Worm (Caenorhabditis elegans) whole organism, L1 larva: ENCODE measurements around the gene C49F8.14.

ENCODE experiments used
- blmp-1 ChIP-seq: fragments of 150-350 bp; optimal IDR thresholded peaks from 2 replicates; lab custom pipeline; 2014; ENCODE audit warnings: missing biosample characterization, missing genetic modification characterization
- ceh-8 ChIP-seq: fragments of 200-800 bp; sonication (Bioruptor generic); optimal IDR thresholded peaks from 2 replicates; lab custom pipeline; 2018; ENCODE audit warnings: mild to moderate bottlenecking, missing genetic modification characterization, moderate library complexity, missing compliant biosample characterization
- irx-1 ChIP-seq: sonication (generic microtip); optimal IDR thresholded peaks from 2 replicates; lab custom pipeline; 2016; ENCODE audit warnings: missing genetic modification characterization, missing compliant biosample characterization
- lin-39 ChIP-seq: fragments of 150-350 bp; optimal IDR thresholded peaks from 2 replicates; lab custom pipeline; 2014; ENCODE audit warnings: missing biosample characterization, missing genetic modification reagents, missing genetic modification characterization
- nhr-77 ChIP-seq: fragments of 150-350 bp; optimal IDR thresholded peaks from 2 replicates; lab custom pipeline; 2014; ENCODE audit warnings: missing biosample characterization, missing genetic modification characterization

DNA sequence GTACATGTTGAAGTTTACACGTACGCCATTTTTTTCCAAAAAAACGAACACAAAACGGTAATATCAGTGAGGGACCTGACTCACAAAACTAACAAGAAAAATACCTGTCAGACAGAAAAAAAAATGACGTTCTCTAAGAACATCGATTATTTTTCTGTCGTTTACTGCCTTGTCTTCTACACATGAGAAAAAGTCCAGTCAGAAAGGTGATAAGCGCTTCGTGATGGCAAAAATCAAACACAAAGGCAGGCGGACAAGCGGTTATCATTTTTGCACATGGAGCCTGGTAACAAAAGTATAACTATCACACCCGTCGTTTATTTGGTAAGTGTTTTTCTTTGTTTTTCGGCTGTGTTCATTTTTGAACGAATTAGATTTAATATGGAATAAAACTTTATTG lies 42.9 kb downstream of the C49F8.14 start, which contains the start of gene F46G10.4:
- no peak for TF ChIP-seq irx-1 (tag; lab: Kevin White, UChicago)
- TF ChIP-seq ceh-8 (GFP tag; lab: Kevin White, UChicago), result no peak
- no peak for TF ChIP-seq lin-39 (tag; lab: Kevin White, UChicago)
- no peak for TF ChIP-seq blmp-1 (tag; lab: Kevin White, UChicago)
- TF ChIP-seq nhr-77 (tag; lab: Kevin White, UChicago), result no peak
